Fruit fly (Drosophila melanogaster) whole organism, prepupa: ENCODE results near the gene hwt.

Experiments used
- Blimp-1 ChIP-seq: fragments of 200-800 bp; sonication (Bioruptor generic); optimal IDR thresholded peaks from 3 replicates; lab custom pipeline; 2017; ENCODE audit warnings: missing biosample characterization, missing genetic modification characterization, mild to moderate bottlenecking, moderate library complexity, missing genetic modification reagents
- CG10631 ChIP-seq: fragments of 200-800 bp; sonication (Bioruptor generic); optimal IDR thresholded peaks from 2 replicates; lab custom pipeline; 2016; ENCODE audit warnings: missing biosample characterization, missing genetic modification characterization
- CG11294 ChIP-seq: fragments of 200-800 bp; sonication (Bioruptor generic); IDR thresholded peaks from 2 replicates; pipeline ENCODE4 v1.3.6; 2022; ENCODE audit warnings: missing biosample characterization, missing genetic modification characterization
- CG11762 ChIP-seq: fragments of 200-800 bp; sonication (Bioruptor generic); optimal IDR thresholded peaks from 3 replicates; lab custom pipeline; 2016; ENCODE audit warnings: missing biosample characterization, missing genetic modification characterization; ENCODE audit not compliant: insufficient read depth
- CG15336 ChIP-seq: fragments of 200-800 bp; sonication (Bioruptor generic); IDR thresholded peaks from 2 replicates; pipeline ENCODE4 v1.3.6; 2022; ENCODE audit warnings: missing biosample characterization, missing genetic modification characterization
- CG1621 ChIP-seq: fragments of 200-800 bp; sonication (Bioruptor generic); optimal IDR thresholded peaks from 3 replicates; lab custom pipeline; 2018; ENCODE audit warnings: missing biosample characterization, mild to moderate bottlenecking, missing genetic modification characterization
- CG16779 ChIP-seq: fragments of 200-800 bp; sonication (Bioruptor generic); optimal IDR thresholded peaks from 3 replicates; lab custom pipeline; 2017; ENCODE audit warnings: missing biosample characterization, mild to moderate bottlenecking, missing genetic modification characterization
- CG3032 ChIP-seq: fragments of 200-800 bp; optimal IDR thresholded peaks from 2 replicates; lab custom pipeline; 2019; ENCODE audit warnings: missing biosample characterization, mild to moderate bottlenecking, missing genetic modification characterization, moderate library complexity
- CG31627 ChIP-seq: fragments of 200-800 bp; sonication (Bioruptor generic); optimal IDR thresholded peaks from 3 replicates; lab custom pipeline; 2016; ENCODE audit warnings: missing biosample characterization, missing genetic modification characterization
- CG32006 ChIP-seq: fragments of 200-800 bp; sonication (Bioruptor generic); optimal IDR thresholded peaks from 3 replicates; lab custom pipeline; 2017; ENCODE audit warnings: missing biosample characterization, mild to moderate bottlenecking, missing genetic modification characterization
- CG3919 ChIP-seq: fragments of 200-800 bp; sonication (Bioruptor generic); optimal IDR thresholded peaks from 3 replicates; lab custom pipeline; 2016; ENCODE audit warnings: missing biosample characterization, missing genetic modification characterization
- CG4318 ChIP-seq: fragments of 200-800 bp; sonication (Bioruptor generic); optimal IDR thresholded peaks from 3 replicates; lab custom pipeline; 2017; ENCODE audit warnings: missing biosample characterization, mild to moderate bottlenecking, missing genetic modification characterization
- CG6276 ChIP-seq: fragments of 200-800 bp; sonication (Bioruptor generic); optimal IDR thresholded peaks from 2 replicates; lab custom pipeline; 2017; ENCODE audit warnings: missing biosample characterization, mild to moderate bottlenecking, missing genetic modification characterization
- CG7368 ChIP-seq: fragments of 200-800 bp; sonication (Bioruptor generic); optimal IDR thresholded peaks from 3 replicates; lab custom pipeline; 2016; ENCODE audit warnings: missing biosample characterization, missing genetic modification characterization
- CG8119 ChIP-seq: fragments of 200-800 bp; sonication (Bioruptor generic); IDR thresholded peaks from 3 replicates; pipeline ENCODE4 v1.3.6; 2022; ENCODE audit warnings: missing biosample characterization, missing genetic modification characterization
- CG8319 ChIP-seq: fragments of 200-800 bp; sonication (Bioruptor generic); optimal IDR thresholded peaks from 3 replicates; lab custom pipeline; 2016; ENCODE audit warnings: missing biosample characterization, missing genetic modification characterization
- CG9139 ChIP-seq: fragments of 200-800 bp; sonication (Bioruptor generic); optimal IDR thresholded peaks from 3 replicates; lab custom pipeline; 2017; ENCODE audit warnings: missing biosample characterization, mild to moderate bottlenecking, missing genetic modification characterization
- Eip78C ChIP-seq: fragments of 200-800 bp; sonication (Bioruptor generic); peaks from one replicate; lab custom pipeline; 2016; ENCODE audit warnings: missing biosample characterization, missing genetic modification characterization
- Ets21C ChIP-seq: fragments of 200-800 bp; sonication (Bioruptor generic); optimal IDR thresholded peaks from 3 replicates; lab custom pipeline; 2016; ENCODE audit warnings: missing biosample characterization, missing genetic modification characterization
- Ets96B ChIP-seq: fragments of 200-800 bp; optimal IDR thresholded peaks from 2 replicates; lab custom pipeline; 2019; ENCODE audit warnings: missing biosample characterization, mild to moderate bottlenecking, missing genetic modification characterization, moderate library complexity
- Hr38 ChIP-seq: sonication (Bioruptor generic); optimal IDR thresholded peaks from 2 replicates; lab custom pipeline; 2016; ENCODE audit warnings: missing biosample characterization, missing genetic modification characterization
- Hr39 ChIP-seq: fragments of 200-800 bp; sonication (Bioruptor generic); optimal IDR thresholded peaks from 2 replicates; lab custom pipeline; 2016; ENCODE audit warnings: missing biosample characterization, missing genetic modification characterization
- Met ChIP-seq: fragments of 200-800 bp; sonication (Bioruptor generic); optimal IDR thresholded peaks from 3 replicates; lab custom pipeline; 2016; ENCODE audit warnings: missing biosample characterization, missing genetic modification characterization
- OdsH ChIP-seq: fragments of 200-800 bp; sonication (Bioruptor generic); optimal IDR thresholded peaks from 3 replicates; lab custom pipeline; 2016; ENCODE audit warnings: missing biosample characterization, missing genetic modification characterization
- Smox ChIP-seq: fragments of 200-800 bp; sonication (Bioruptor generic); optimal IDR thresholded peaks from 3 replicates; lab custom pipeline; 2016; ENCODE audit warnings: missing biosample characterization, missing genetic modification characterization
- Sox102F ChIP-seq: fragments of 200-800 bp; sonication (Bioruptor generic); optimal IDR thresholded peaks from 2 replicates; lab custom pipeline; 2016; ENCODE audit warnings: missing biosample characterization, mild to moderate bottlenecking, missing genetic modification characterization
- Sox14 ChIP-seq: fragments of 200-800 bp; sonication (Bioruptor generic); optimal IDR thresholded peaks from 3 replicates; lab custom pipeline; 2016; ENCODE audit warnings: missing biosample characterization, missing genetic modification characterization
- Sox15 ChIP-seq: fragments of 200-800 bp; sonication (Bioruptor generic); optimal IDR thresholded peaks from 3 replicates; lab custom pipeline; 2016; ENCODE audit warnings: missing biosample characterization, missing genetic modification characterization
- achi ChIP-seq: fragments of 200-800 bp; sonication (Bioruptor generic); optimal IDR thresholded peaks from 3 replicates; lab custom pipeline; 2016; ENCODE audit warnings: missing biosample characterization, missing genetic modification characterization
- acj6 ChIP-seq: fragments of 200-800 bp; sonication (Bioruptor generic); optimal IDR thresholded peaks from 3 replicates; lab custom pipeline; 2016; ENCODE audit warnings: missing biosample characterization, missing genetic modification characterization
- dac ChIP-seq: fragments of 200-800 bp; sonication (Bioruptor generic); optimal IDR thresholded peaks from 2 replicates; lab custom pipeline; 2017; ENCODE audit warnings: missing biosample characterization, mild to moderate bottlenecking, missing genetic modification characterization
- dsx ChIP-seq: fragments of 200-800 bp; optimal IDR thresholded peaks from 3 replicates; lab custom pipeline; 2019; ENCODE audit warnings: missing biosample characterization, mild to moderate bottlenecking, missing genetic modification characterization, moderate library complexity; ENCODE audit not compliant: poor library complexity, severe bottlenecking
- eg ChIP-seq: fragments of 200-800 bp; sonication (Bioruptor generic); IDR thresholded peaks from 3 replicates; pipeline ENCODE4 v1.3.6; 2022; ENCODE audit warnings: missing biosample characterization, missing genetic modification characterization
- esn ChIP-seq: fragments of 200-800 bp; sonication (Bioruptor generic); optimal IDR thresholded peaks from 2 replicates; lab custom pipeline; 2016; ENCODE audit warnings: missing biosample characterization, mild to moderate bottlenecking, missing genetic modification characterization, moderate library complexity
- fd59A ChIP-seq: fragments of 200-800 bp; sonication (Bioruptor generic); optimal IDR thresholded peaks from 2 replicates; lab custom pipeline; 2017; ENCODE audit warnings: missing biosample characterization, mild to moderate bottlenecking, missing genetic modification characterization, missing genetic modification reagents
- fd85E ChIP-seq: fragments of 200-800 bp; sonication (Bioruptor generic); optimal IDR thresholded peaks from 3 replicates; lab custom pipeline; 2016; ENCODE audit warnings: missing biosample characterization, missing genetic modification characterization
- fkh ChIP-seq: fragments of 200-800 bp; sonication (Bioruptor generic); optimal IDR thresholded peaks from 3 replicates; lab custom pipeline; 2017; ENCODE audit warnings: missing biosample characterization, mild to moderate bottlenecking, missing genetic modification characterization, moderate library complexity
- lz ChIP-seq: fragments of 200-800 bp; sonication (Bioruptor generic); optimal IDR thresholded peaks from 3 replicates; lab custom pipeline; 2016; ENCODE audit warnings: missing biosample characterization, missing genetic modification characterization
- net ChIP-seq: fragments of 200-800 bp; sonication (Bioruptor generic); optimal IDR thresholded peaks from 3 replicates; lab custom pipeline; 2016; ENCODE audit warnings: missing biosample characterization, missing genetic modification characterization
- pdm3 ChIP-seq: fragments of 200-800 bp; sonication (Bioruptor generic); optimal IDR thresholded peaks from 3 replicates; lab custom pipeline; 2016; ENCODE audit warnings: missing biosample characterization, missing genetic modification characterization
- salr ChIP-seq, 2 experiments: fragments of 200-800 bp; sonication (Bioruptor generic); optimal IDR thresholded peaks; 3 replicates each; lab custom pipeline; 2016 to 2018; ENCODE audit warnings: missing biosample characterization in 2 of 2, missing genetic modification characterization in 2 of 2, mild to moderate bottlenecking in 1 of 2
- spab ChIP-seq: fragments of 200-800 bp; sonication (Bioruptor generic); optimal IDR thresholded peaks from 2 replicates; lab custom pipeline; 2017; ENCODE audit warnings: missing biosample characterization, mild to moderate bottlenecking, missing genetic modification characterization, missing genetic modification reagents
- svp ChIP-seq: fragments of 200-800 bp; sonication (Bioruptor generic); peaks from one replicate; lab custom pipeline; 2016; ENCODE audit warnings: missing biosample characterization, missing genetic modification characterization
- topi ChIP-seq: fragments of 200-800 bp; sonication (Bioruptor generic); optimal IDR thresholded peaks from 3 replicates; lab custom pipeline; 2016; ENCODE audit warnings: missing biosample characterization, missing genetic modification characterization
- vri ChIP-seq: fragments of 200-800 bp; sonication (Bioruptor generic); optimal IDR thresholded peaks from 3 replicates; lab custom pipeline; 2016; ENCODE audit warnings: missing biosample characterization, mild to moderate bottlenecking, missing genetic modification characterization

Gene hwt

DNA sequence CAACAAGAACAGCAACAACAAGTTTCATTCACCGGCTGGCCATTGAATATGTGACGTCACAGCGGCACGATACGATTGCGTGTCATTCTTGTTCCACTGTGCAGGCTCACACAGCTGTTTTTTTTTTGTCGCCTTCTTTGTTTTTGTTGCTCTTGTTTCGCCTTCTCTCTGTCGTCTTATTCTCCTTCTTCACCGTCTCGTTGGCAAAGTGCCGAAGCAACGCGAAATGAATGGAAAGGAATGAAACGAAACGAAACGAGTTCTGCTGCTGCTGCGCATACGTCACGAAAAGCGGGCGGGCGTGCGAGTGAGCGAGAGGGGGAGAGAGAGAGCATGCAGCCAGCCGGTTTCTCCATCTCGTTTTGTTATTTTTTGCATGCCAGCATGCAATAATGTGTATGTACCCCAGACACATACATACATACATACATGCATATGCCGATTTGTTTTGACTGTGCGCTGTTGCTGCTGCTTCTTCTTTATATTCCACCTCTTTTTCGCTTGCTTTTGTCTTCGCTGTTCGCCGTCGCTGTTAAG, 6.5 kb upstream of the hwt start (continued):
- TF ChIP-seq fd59A (GFP tag; lab: Kevin White, UChicago) (peak; percentile 79), Hr39 (peak; percentile 27), Sox102F (GFP tag; lab: Kevin White, UChicago) (peak; percentile 79), Smox (GFP tag; lab: Kevin White, UChicago) (peak; percentile 64), Hr38 (GFP tag; lab: Kevin White, UChicago) (no peak), acj6 (GFP tag; lab: Kevin White, UChicago) (peak; percentile 50), CG16779 (peak; percentile 96), Ets96B (tag; lab: Kevin White, UChicago) (peak; percentile 77), CG3919 (peak; percentile 85), CG10631 (GFP tag; lab: Kevin White, UChicago) (peak; percentile 63), esn (GFP tag; lab: Kevin White, UChicago) (peak; percentile 54), CG6276 (GFP tag; lab: Kevin White, UChicago) (peak; percentile 93), Ets21C (GFP tag; lab: Kevin White, UChicago) (no peak), Sox15 (GFP tag; lab: Kevin White, UChicago) (no peak), CG32006 (GFP tag; lab: Kevin White, UChicago) (peak; percentile 80), CG7368 (GFP tag; lab: Kevin White, UChicago) (peak; percentile 89), eg (GFP tag; lab: Robert Waterston, UW) (peak; percentile 95), spab (GFP tag; lab: Kevin White, UChicago) (peak; percentile 90), topi (GFP tag; lab: Kevin White, UChicago) (peak; percentile 69), CG11762 (GFP tag; lab: Kevin White, UChicago) (peak; percentile 73), Blimp-1 (GFP tag; lab: Kevin White, UChicago) (peak; percentile 29), CG8319 (peak; percentile 59), net (peak; percentile 91), dsx (GFP tag; lab: Kevin White, UChicago) (peak; percentile 88)

DNA sequence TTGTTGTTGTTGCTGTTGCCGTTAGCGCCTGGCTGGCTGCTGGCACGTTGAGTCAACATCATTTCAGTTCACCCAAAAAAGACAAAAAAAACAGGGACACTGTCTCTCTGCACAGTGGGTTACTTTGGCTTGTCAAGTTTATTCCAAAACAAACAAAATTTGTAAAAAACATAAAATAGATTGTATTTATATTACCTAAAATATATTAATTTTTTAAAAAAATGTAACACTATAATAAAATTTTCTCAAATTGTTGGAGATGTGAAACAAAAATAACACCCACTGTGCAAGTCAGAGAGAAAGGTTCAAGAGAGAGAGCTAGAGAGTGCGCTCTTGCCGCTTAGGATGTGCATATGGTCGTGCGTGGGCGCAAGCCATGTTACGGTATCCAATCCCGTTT, 589 bp downstream of the hwt start:
- TF ChIP-seq CG3032 (tag; lab: Kevin White, UChicago), result peak; percentile 68
- TF ChIP-seq Blimp-1 (GFP tag; lab: Kevin White, UChicago), result peak; percentile 7
- TF ChIP-seq CG7368 (GFP tag; lab: Kevin White, UChicago), result peak; percentile 39
- TF ChIP-seq OdsH (GFP tag; lab: Kevin White, UChicago), result peak; percentile 76
- no peak for TF ChIP-seq Hr38 (GFP tag; lab: Kevin White, UChicago)
- no peak for TF ChIP-seq fd85E (GFP tag; lab: Kevin White, UChicago)
- TF ChIP-seq Met (GFP tag; lab: Kevin White, UChicago), result peak; percentile 48
- TF ChIP-seq Ets96B (tag; lab: Kevin White, UChicago), result peak; percentile 75
- no peak for TF ChIP-seq fkh (GFP tag; lab: Kevin White, UChicago)
- TF ChIP-seq CG9139 (GFP tag; lab: Kevin White, UChicago), result peak; percentile 48
- peak; percentile 72 for TF ChIP-seq CG6276 (GFP tag; lab: Kevin White, UChicago)
- TF ChIP-seq CG4318 (GFP tag; lab: Kevin White, UChicago), result peak; percentile 50
- peak; percentile 40 for TF ChIP-seq spab (GFP tag; lab: Kevin White, UChicago)
- peak; percentile 70 for TF ChIP-seq acj6 (GFP tag; lab: Kevin White, UChicago)
- peak; percentile 27 for TF ChIP-seq CG1621
- TF ChIP-seq achi (GFP tag; lab: Kevin White, UChicago), result peak; percentile 75
- peak; percentile 50 for TF ChIP-seq Smox (GFP tag; lab: Kevin White, UChicago)
- TF ChIP-seq dac (GFP tag; lab: Kevin White, UChicago), result peak; percentile 9
- peak; percentile 85 for TF ChIP-seq CG15336 (GFP tag; lab: Robert Waterston, UW)
- TF ChIP-seq topi (GFP tag; lab: Kevin White, UChicago), result peak; percentile 35
- peak; percentile 2 for TF ChIP-seq Ets21C (GFP tag; lab: Kevin White, UChicago)
- peak; percentile 82 for TF ChIP-seq eg (GFP tag; lab: Robert Waterston, UW)
- peak; percentile 83; the same call in 2 of the 3 replicates for TF ChIP-seq CG8119 (GFP tag; lab: Robert Waterston, UW)
- TF ChIP-seq Sox102F (GFP tag; lab: Kevin White, UChicago), result peak; percentile 40
- TF ChIP-seq Sox14 (GFP tag; lab: Kevin White, UChicago), result peak; percentile 22
- peak; percentile 2 for TF ChIP-seq Sox15 (GFP tag; lab: Kevin White, UChicago)
- peak; percentile 27 for TF ChIP-seq fd59A (GFP tag; lab: Kevin White, UChicago)
- TF ChIP-seq svp, result peak; percentile 72
- TF ChIP-seq pdm3 (GFP tag; lab: Kevin White, UChicago), result peak; percentile 36
- TF ChIP-seq CG31627 (GFP tag; lab: Kevin White, UChicago), result peak; percentile 10
- peak; percentile 81 for TF ChIP-seq CG32006 (GFP tag; lab: Kevin White, UChicago)
- TF ChIP-seq Eip78C, result peak; percentile 81
- TF ChIP-seq dsx (GFP tag; lab: Kevin White, UChicago), result peak; percentile 66
- peak; percentile 67 for TF ChIP-seq CG11294
- TF ChIP-seq vri (GFP tag; lab: Kevin White, UChicago), result peak; percentile 28
- peak; percentile 13 for TF ChIP-seq lz
- TF ChIP-seq salr (GFP tag; optimal IDR thresholded peaks at IDR 0.05; lab: Kevin White, UChicago), result peak; percentile 5 to 17
- TF ChIP-seq CG10631 (GFP tag; lab: Kevin White, UChicago), result peak; percentile 68
- peak; percentile 32 for TF ChIP-seq CG11762 (GFP tag; lab: Kevin White, UChicago)
- TF ChIP-seq CG8319, result peak; percentile 33
